Fruit fly (Drosophila melanogaster): ENCODE results near the gene Srp72.

DNA sequence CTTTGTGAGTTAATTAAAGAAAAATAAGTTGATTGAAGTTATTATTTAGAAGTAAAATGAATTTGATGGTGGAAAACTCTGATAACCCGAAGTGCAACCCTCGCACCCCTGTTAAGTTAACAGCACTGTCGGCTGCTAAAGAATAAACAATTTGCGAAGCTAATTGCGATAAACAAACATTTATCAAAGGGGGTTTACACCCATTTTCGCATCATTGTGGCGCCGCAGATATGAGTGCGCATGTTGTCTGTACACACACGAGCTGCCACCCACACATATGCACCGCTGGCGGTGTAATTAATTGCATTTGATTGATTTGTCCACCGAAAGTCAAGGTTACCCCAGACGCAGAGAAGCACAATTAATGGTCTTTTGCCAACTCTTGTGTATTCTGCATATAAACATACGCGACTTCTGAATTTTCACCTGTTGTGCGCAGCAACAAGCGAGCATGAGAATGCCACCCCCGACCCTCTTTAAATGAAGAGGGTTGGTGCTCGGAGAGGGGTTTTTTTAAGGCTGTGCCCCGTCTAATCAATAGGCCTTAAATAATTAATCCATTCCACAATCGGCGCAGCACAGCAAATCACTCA lies 36.9 kb upstream of the Srp72 start:
- TF ChIP-seq CG7101 (tag; optimal IDR thresholded peaks at IDR 0.05): no peak
- TF ChIP-seq CG11617 (GFP tag; optimal IDR thresholded peaks at IDR 0.05): no peak

Data from whole organism, adult.